Fruit fly (Drosophila melanogaster) whole organism, prepupa: Measurements from ENCODE around the gene Clic.

Experiments used
- Blimp-1 ChIP-seq: fragments of 200-800 bp; sonication (Bioruptor generic); optimal IDR thresholded peaks from 3 replicates; lab custom pipeline; 2017; ENCODE audit warnings: missing biosample characterization, missing genetic modification characterization, mild to moderate bottlenecking, moderate library complexity, missing genetic modification reagents
- CG11294 ChIP-seq: fragments of 200-800 bp; sonication (Bioruptor generic); IDR thresholded peaks from 2 replicates; pipeline ENCODE4 v1.3.6; 2022; ENCODE audit warnings: missing biosample characterization, missing genetic modification characterization
- CG11902 ChIP-seq: fragments of 200-800 bp; sonication (Bioruptor generic); optimal IDR thresholded peaks from 3 replicates; lab custom pipeline; 2016; ENCODE audit warnings: missing biosample characterization, missing genetic modification characterization
- CG15336 ChIP-seq: fragments of 200-800 bp; sonication (Bioruptor generic); IDR thresholded peaks from 2 replicates; pipeline ENCODE4 v1.3.6; 2022; ENCODE audit warnings: missing biosample characterization, missing genetic modification characterization
- CG16779 ChIP-seq: fragments of 200-800 bp; sonication (Bioruptor generic); optimal IDR thresholded peaks from 3 replicates; lab custom pipeline; 2017; ENCODE audit warnings: missing biosample characterization, mild to moderate bottlenecking, missing genetic modification characterization
- CG3032 ChIP-seq: fragments of 200-800 bp; optimal IDR thresholded peaks from 2 replicates; lab custom pipeline; 2019; ENCODE audit warnings: missing biosample characterization, mild to moderate bottlenecking, missing genetic modification characterization, moderate library complexity
- CG32006 ChIP-seq: fragments of 200-800 bp; sonication (Bioruptor generic); optimal IDR thresholded peaks from 3 replicates; lab custom pipeline; 2017; ENCODE audit warnings: missing biosample characterization, mild to moderate bottlenecking, missing genetic modification characterization
- CG34406 ChIP-seq: fragments of 200-800 bp; sonication (Bioruptor generic); optimal IDR thresholded peaks from 3 replicates; lab custom pipeline; 2016; ENCODE audit warnings: missing biosample characterization, missing genetic modification characterization
- CG3919 ChIP-seq: fragments of 200-800 bp; sonication (Bioruptor generic); optimal IDR thresholded peaks from 3 replicates; lab custom pipeline; 2016; ENCODE audit warnings: missing biosample characterization, missing genetic modification characterization
- CG4318 ChIP-seq: fragments of 200-800 bp; sonication (Bioruptor generic); optimal IDR thresholded peaks from 3 replicates; lab custom pipeline; 2017; ENCODE audit warnings: missing biosample characterization, mild to moderate bottlenecking, missing genetic modification characterization
- CG6163 ChIP-seq: fragments of 200-800 bp; sonication (Bioruptor generic); IDR thresholded peaks from 3 replicates; pipeline ENCODE4 v1.3.6; 2022; ENCODE audit warnings: missing biosample characterization, missing genetic modification characterization
- CG6276 ChIP-seq: fragments of 200-800 bp; sonication (Bioruptor generic); optimal IDR thresholded peaks from 2 replicates; lab custom pipeline; 2017; ENCODE audit warnings: missing biosample characterization, mild to moderate bottlenecking, missing genetic modification characterization
- CG6792 ChIP-seq: fragments of 200-800 bp; sonication (Bioruptor generic); optimal IDR thresholded peaks from 3 replicates; lab custom pipeline; 2016; ENCODE audit warnings: missing biosample characterization, missing genetic modification characterization
- CG6808 ChIP-seq: fragments of 200-800 bp; sonication (Bioruptor generic); optimal IDR thresholded peaks from 3 replicates; lab custom pipeline; 2017; ENCODE audit warnings: missing biosample characterization, missing genetic modification characterization, mild to moderate bottlenecking, moderate library complexity, missing genetic modification reagents
- CG6854 ChIP-seq: fragments of 200-800 bp; sonication (Bioruptor generic); optimal IDR thresholded peaks from 2 replicates; lab custom pipeline; 2017; ENCODE audit warnings: missing biosample characterization, mild to moderate bottlenecking, missing genetic modification characterization
- CG8119 ChIP-seq: fragments of 200-800 bp; sonication (Bioruptor generic); IDR thresholded peaks from 3 replicates; pipeline ENCODE4 v1.3.6; 2022; ENCODE audit warnings: missing biosample characterization, missing genetic modification characterization
- CG8632 ChIP-seq: fragments of 200-800 bp; sonication (Bioruptor generic); optimal IDR thresholded peaks from 3 replicates; lab custom pipeline; 2016; ENCODE audit warnings: missing biosample characterization, missing genetic modification characterization
- CG9139 ChIP-seq: fragments of 200-800 bp; sonication (Bioruptor generic); optimal IDR thresholded peaks from 3 replicates; lab custom pipeline; 2017; ENCODE audit warnings: missing biosample characterization, mild to moderate bottlenecking, missing genetic modification characterization
- Eip78C ChIP-seq: fragments of 200-800 bp; sonication (Bioruptor generic); peaks from one replicate; lab custom pipeline; 2016; ENCODE audit warnings: missing biosample characterization, missing genetic modification characterization
- Ets96B ChIP-seq: fragments of 200-800 bp; optimal IDR thresholded peaks from 2 replicates; lab custom pipeline; 2019; ENCODE audit warnings: missing biosample characterization, mild to moderate bottlenecking, missing genetic modification characterization, moderate library complexity
- Gug ChIP-seq: fragments of 200-800 bp; sonication (Bioruptor generic); IDR thresholded peaks from 2 replicates; pipeline ENCODE4 v1.3.6; 2022; ENCODE audit warnings: missing biosample characterization, missing genetic modification characterization
- Hr38 ChIP-seq: sonication (Bioruptor generic); optimal IDR thresholded peaks from 2 replicates; lab custom pipeline; 2016; ENCODE audit warnings: missing biosample characterization, missing genetic modification characterization
- Hr39 ChIP-seq: fragments of 200-800 bp; sonication (Bioruptor generic); optimal IDR thresholded peaks from 2 replicates; lab custom pipeline; 2016; ENCODE audit warnings: missing biosample characterization, missing genetic modification characterization
- Hr4 ChIP-seq: fragments of 200-800 bp; sonication (Bioruptor generic); optimal IDR thresholded peaks from 3 replicates; lab custom pipeline; 2016; ENCODE audit warnings: missing biosample characterization, missing genetic modification characterization
- Lpt ChIP-seq: fragments of 200-800 bp; sonication (Bioruptor generic); optimal IDR thresholded peaks from 3 replicates; lab custom pipeline; 2016; ENCODE audit warnings: missing biosample characterization, missing genetic modification characterization
- Met ChIP-seq: fragments of 200-800 bp; sonication (Bioruptor generic); optimal IDR thresholded peaks from 3 replicates; lab custom pipeline; 2016; ENCODE audit warnings: missing biosample characterization, missing genetic modification characterization
- Smox ChIP-seq: fragments of 200-800 bp; sonication (Bioruptor generic); optimal IDR thresholded peaks from 3 replicates; lab custom pipeline; 2016; ENCODE audit warnings: missing biosample characterization, missing genetic modification characterization
- Sox14 ChIP-seq: fragments of 200-800 bp; sonication (Bioruptor generic); optimal IDR thresholded peaks from 3 replicates; lab custom pipeline; 2016; ENCODE audit warnings: missing biosample characterization, missing genetic modification characterization
- acj6 ChIP-seq: fragments of 200-800 bp; sonication (Bioruptor generic); optimal IDR thresholded peaks from 3 replicates; lab custom pipeline; 2016; ENCODE audit warnings: missing biosample characterization, missing genetic modification characterization
- cyc ChIP-seq: fragments of 200-800 bp; sonication (Bioruptor generic); optimal IDR thresholded peaks from 3 replicates; lab custom pipeline; 2016; ENCODE audit warnings: missing biosample characterization, missing genetic modification characterization
- dac ChIP-seq: fragments of 200-800 bp; sonication (Bioruptor generic); optimal IDR thresholded peaks from 2 replicates; lab custom pipeline; 2017; ENCODE audit warnings: missing biosample characterization, mild to moderate bottlenecking, missing genetic modification characterization
- dsx ChIP-seq: fragments of 200-800 bp; optimal IDR thresholded peaks from 3 replicates; lab custom pipeline; 2019; ENCODE audit warnings: missing biosample characterization, mild to moderate bottlenecking, missing genetic modification characterization, moderate library complexity; ENCODE audit not compliant: poor library complexity, severe bottlenecking
- eg ChIP-seq: fragments of 200-800 bp; sonication (Bioruptor generic); IDR thresholded peaks from 3 replicates; pipeline ENCODE4 v1.3.6; 2022; ENCODE audit warnings: missing biosample characterization, missing genetic modification characterization
- esn ChIP-seq: fragments of 200-800 bp; sonication (Bioruptor generic); optimal IDR thresholded peaks from 2 replicates; lab custom pipeline; 2016; ENCODE audit warnings: missing biosample characterization, mild to moderate bottlenecking, missing genetic modification characterization, moderate library complexity
- fkh ChIP-seq: fragments of 200-800 bp; sonication (Bioruptor generic); optimal IDR thresholded peaks from 3 replicates; lab custom pipeline; 2017; ENCODE audit warnings: missing biosample characterization, mild to moderate bottlenecking, missing genetic modification characterization, moderate library complexity
- lz ChIP-seq: fragments of 200-800 bp; sonication (Bioruptor generic); optimal IDR thresholded peaks from 3 replicates; lab custom pipeline; 2016; ENCODE audit warnings: missing biosample characterization, missing genetic modification characterization
- net ChIP-seq: fragments of 200-800 bp; sonication (Bioruptor generic); optimal IDR thresholded peaks from 3 replicates; lab custom pipeline; 2016; ENCODE audit warnings: missing biosample characterization, missing genetic modification characterization
- pdm3 ChIP-seq: fragments of 200-800 bp; sonication (Bioruptor generic); optimal IDR thresholded peaks from 3 replicates; lab custom pipeline; 2016; ENCODE audit warnings: missing biosample characterization, missing genetic modification characterization
- ss ChIP-seq, 2 experiments: fragments of 200-800 bp; sonication (Bioruptor generic); optimal IDR thresholded peaks; 2 replicates in 1 of 2; 3 replicates in 1 of 2; lab custom pipeline; 2017 to 2018; ENCODE audit warnings: mild to moderate bottlenecking in 2 of 2, missing biosample characterization in 2 of 2, missing genetic modification characterization in 2 of 2, moderate library complexity in 1 of 2
- svp ChIP-seq: fragments of 200-800 bp; sonication (Bioruptor generic); peaks from one replicate; lab custom pipeline; 2016; ENCODE audit warnings: missing biosample characterization, missing genetic modification characterization
- topi ChIP-seq: fragments of 200-800 bp; sonication (Bioruptor generic); optimal IDR thresholded peaks from 3 replicates; lab custom pipeline; 2016; ENCODE audit warnings: missing biosample characterization, missing genetic modification characterization
- vri ChIP-seq: fragments of 200-800 bp; sonication (Bioruptor generic); optimal IDR thresholded peaks from 3 replicates; lab custom pipeline; 2016; ENCODE audit warnings: missing biosample characterization, mild to moderate bottlenecking, missing genetic modification characterization

The Clic gene

DNA sequence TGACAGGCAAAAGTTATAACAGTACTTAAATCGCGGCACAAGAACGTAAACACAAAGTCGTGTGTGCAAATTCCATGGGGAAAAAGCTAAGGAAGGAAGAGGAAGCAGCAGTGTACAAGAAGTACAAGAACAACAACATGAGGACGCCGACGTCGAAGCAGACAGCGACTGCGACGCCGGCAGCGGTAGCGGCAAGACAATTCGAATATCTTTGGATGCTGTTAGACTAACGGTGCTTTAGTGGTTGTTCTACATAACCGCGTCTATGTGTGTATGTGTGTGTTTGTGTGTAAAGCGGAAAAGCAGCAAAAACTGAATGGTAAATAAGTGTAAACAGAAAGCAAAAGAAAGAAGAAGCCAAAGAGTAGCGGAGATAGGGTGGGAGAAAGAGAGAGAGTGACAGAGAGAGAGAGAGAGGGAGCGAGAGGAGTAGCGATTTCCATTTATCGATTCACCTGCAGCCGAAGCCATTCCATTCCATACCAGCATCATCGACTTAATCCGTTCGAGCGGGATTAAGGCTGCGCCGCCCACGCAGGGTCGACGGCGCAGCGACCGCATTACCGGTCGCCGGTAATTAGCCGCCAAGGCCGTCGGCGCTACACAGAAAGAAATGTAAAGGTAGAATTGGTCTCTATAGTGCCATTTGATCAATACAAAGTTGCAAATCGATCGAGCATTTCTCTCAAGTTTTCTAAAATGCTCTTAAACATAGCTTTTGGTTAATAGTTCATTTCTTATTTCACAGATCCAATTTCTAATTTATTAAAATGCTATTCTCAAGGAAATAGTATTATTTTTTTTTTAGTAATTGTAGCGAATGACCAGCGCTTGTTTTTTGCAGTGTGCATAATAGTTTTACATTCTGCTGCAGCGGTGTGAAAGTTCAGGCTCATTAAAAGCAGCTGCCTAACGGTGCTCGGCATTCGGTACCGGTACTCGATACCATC lies 37.9 kb downstream of the Clic start (continued):
- TF ChIP-seq CG16779 (peak; percentile 8), CG6276 (GFP tag; lab: Kevin White, UChicago) (peak; percentile 68), CG34406 (GFP tag; lab: Kevin White, UChicago) (peak; percentile 25), lz (GFP tag; lab: Kevin White, UChicago) (peak; percentile 36), CG6792 (GFP tag; lab: Kevin White, UChicago) (peak; percentile 27), Hr39 (peak; percentile 38), CG6854 (no peak), topi (GFP tag; lab: Kevin White, UChicago) (peak; percentile 27), vri (no peak), Ets96B (tag; lab: Kevin White, UChicago) (peak; percentile 27), esn (GFP tag; lab: Kevin White, UChicago) (peak; percentile 31), CG15336 (GFP tag; lab: Robert Waterston, UW) (peak; percentile 77), cyc (GFP tag; lab: Kevin White, UChicago) (peak; percentile 13), net (GFP tag; lab: Kevin White, UChicago) (peak; percentile 69)

DNA sequence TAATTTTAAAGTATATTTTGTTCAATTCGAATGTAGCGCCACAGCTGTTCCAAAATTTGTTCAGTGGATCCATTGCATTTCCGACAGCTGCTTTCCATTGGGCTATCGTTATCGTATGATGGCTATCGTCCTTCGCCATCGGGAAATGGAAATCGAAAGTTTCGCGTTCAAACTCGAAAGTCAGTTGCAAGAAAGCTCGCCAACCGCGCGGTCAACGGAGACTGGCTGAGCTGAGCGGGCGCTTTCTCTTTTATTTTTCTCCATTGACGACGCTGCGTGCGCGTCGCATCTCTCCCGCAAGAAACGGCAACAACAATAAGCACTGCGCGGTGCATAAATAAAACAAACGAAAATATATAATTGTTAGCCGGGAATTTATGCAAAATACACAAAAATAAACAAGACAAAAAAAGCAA lies 38.6 kb downstream of the Clic start, which contains the start of gene inaE:
Gene inaE (plus strand): TSS at position 181 of the 416 bp plus-strand sequence.
- TF ChIP-seq CG11902 (GFP tag; lab: Kevin White, UChicago) (no peak), CG6808 (GFP tag; lab: Kevin White, UChicago) (peak; percentile 18), Smox (GFP tag; lab: Kevin White, UChicago) (no peak), CG32006 (GFP tag; lab: Kevin White, UChicago) (peak; percentile 15), Lpt (no peak), CG3919 (GFP tag; lab: Kevin White, UChicago) (peak; percentile 17), ss (GFP tag; optimal IDR thresholded peaks at IDR 0.05; lab: Kevin White, UChicago) (peak in 1 of 2 experiments; percentile 23), net (GFP tag; lab: Kevin White, UChicago) (peak; percentile 9), esn (GFP tag; lab: Kevin White, UChicago) (peak; percentile 10), CG3032 (tag; lab: Kevin White, UChicago) (peak; percentile 2), fkh (peak; percentile 26), dac (peak; percentile 15), Sox14 (GFP tag; lab: Kevin White, UChicago) (peak; percentile 38), Eip78C (peak; percentile 1), dsx (GFP tag; lab: Kevin White, UChicago) (peak; percentile 29), Blimp-1 (peak; percentile 91), eg (GFP tag; lab: Robert Waterston, UW) (peak; percentile 47; the same call in 2 of the 3 replicates), CG6163 (GFP tag; lab: Robert Waterston, UW) (0 out of 3 replicates have a peak, but pooled peaks have one; percentile 45), CG6854 (peak; percentile 10), svp (peak; percentile 32), Ets96B (tag; lab: Kevin White, UChicago) (no peak), CG8119 (GFP tag; lab: Robert Waterston, UW) (0 out of 3 replicates have a peak, but pooled peaks have one; percentile 12), acj6 (GFP tag; lab: Kevin White, UChicago) (no peak)

DNA sequence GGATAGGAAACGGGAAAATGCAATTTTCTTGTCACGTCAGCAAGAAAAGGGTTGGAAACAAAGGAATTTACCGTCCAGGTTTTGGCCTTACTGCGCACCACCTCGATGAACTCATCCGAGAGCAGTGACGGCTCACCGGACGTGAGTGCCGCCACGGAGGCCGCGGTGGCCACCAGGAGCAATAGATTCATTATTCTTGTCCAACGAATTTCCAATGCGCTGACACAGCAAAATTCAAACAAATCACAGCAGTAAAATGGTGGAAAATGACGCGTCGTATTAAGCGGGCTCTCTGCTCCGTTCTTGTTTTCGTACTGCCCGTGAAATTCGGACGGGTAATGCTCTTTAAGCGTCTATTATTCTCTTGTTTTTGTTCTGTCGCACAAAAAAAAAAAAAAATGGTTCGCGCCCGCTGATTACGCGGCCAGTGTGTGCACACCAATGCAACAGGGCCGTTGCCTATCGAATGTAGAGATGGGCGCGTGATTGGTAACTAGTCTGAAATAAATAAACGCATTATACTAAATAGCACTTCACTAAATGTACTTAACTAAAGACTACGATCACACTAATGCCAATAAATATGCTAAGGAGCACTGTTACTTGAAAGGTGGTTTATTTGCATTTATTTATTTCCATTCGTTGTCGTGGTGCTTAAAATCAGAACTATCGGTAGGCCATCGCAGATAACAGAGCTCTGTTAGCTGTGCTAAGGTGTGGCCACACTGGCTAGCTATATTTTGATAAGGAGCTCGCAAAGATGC lies 40.2 kb downstream of the Clic start, which contains the start of the genes CtsB and amrt:
Gene CtsB (minus strand): TSS at position 432 of the 764 bp plus-strand sequence.
Gene amrt (plus strand): TSS at position 721 of the 764 bp plus-strand sequence.
- TF ChIP-seq CG9139 (GFP tag; lab: Kevin White, UChicago) (peak; percentile 62), Hr38 (GFP tag; lab: Kevin White, UChicago) (no peak), CG8632 (GFP tag; lab: Kevin White, UChicago) (peak; percentile 12), lz (GFP tag; lab: Kevin White, UChicago) (peak; percentile 72), CG11294 (no peak; the same call in 1 of the 2 replicates), CG3919 (GFP tag; lab: Kevin White, UChicago) (peak; percentile 59), fkh (peak; percentile 31), Gug (GFP tag; lab: Robert Waterston, UW) (peak; percentile 58), Hr39 (peak; percentile 64), Hr4 (peak; percentile 58), Lpt (peak; percentile 32), ss (GFP tag; optimal IDR thresholded peaks at IDR 0.05; lab: Kevin White, UChicago) (peak; percentile 60 to 78), pdm3 (GFP tag; lab: Kevin White, UChicago) (peak; percentile 72), CG34406 (GFP tag; lab: Kevin White, UChicago) (peak; percentile 58), esn (GFP tag; lab: Kevin White, UChicago) (peak; percentile 59), CG4318 (GFP tag; lab: Kevin White, UChicago) (no peak), Met (peak; percentile 62), dac (peak; percentile 28), CG15336 (GFP tag; lab: Robert Waterston, UW) (peak; percentile 60; the same call in 1 of the 2 replicates), Smox (GFP tag; lab: Kevin White, UChicago) (peak; percentile 64), eg (GFP tag; lab: Robert Waterston, UW) (peak; percentile 86)
